Worm (Caenorhabditis elegans) whole organism, L4 larva: ENCODE data around the gene T27E4.1.

Experiments used
- F10B5.3 ChIP-seq: sonication (generic microtip); optimal IDR thresholded peaks from 2 replicates; lab custom pipeline; 2016; ENCODE audit warnings: mild to moderate bottlenecking, missing genetic modification characterization, missing compliant biosample characterization
- F26F4.8 ChIP-seq: fragments of 200-800 bp; sonication (Bioruptor generic); conservative IDR thresholded peaks from 2 replicates; pipeline ENCODE4 v1.3.6; 2022; ENCODE audit warnings: missing genetic modification characterization, missing compliant biosample characterization
- F49E8.2 ChIP-seq: sonication (generic microtip); optimal IDR thresholded peaks from 2 replicates; lab custom pipeline; 2016; ENCODE audit warnings: missing compliant biosample characterization, mild to moderate bottlenecking, missing genetic modification characterization, borderline replicate concordance
- T26A8.4 ChIP-seq: fragments of 200-800 bp; sonication (Bioruptor generic); IDR thresholded peaks from 2 replicates; pipeline ENCODE4 v1.3.6; 2022; ENCODE audit warnings: missing genetic modification characterization, missing compliant biosample characterization
- Y105C5A.15 ChIP-seq: fragments of 200-800 bp; sonication (Bioruptor generic); IDR thresholded peaks from 2 replicates; pipeline ENCODE4 v1.3.6; 2022; ENCODE audit warnings: missing genetic modification characterization, missing compliant biosample characterization
- Y48G9A.11 ChIP-seq: fragments of 200-800 bp; sonication (Bioruptor generic); IDR thresholded peaks from 2 replicates; pipeline ENCODE4 v1.3.6; 2022; ENCODE audit warnings: missing genetic modification reagents, missing genetic modification characterization, missing compliant biosample characterization
- Y75B8A.6 ChIP-seq: fragments of 200-800 bp; sonication (Bioruptor generic); IDR thresholded peaks from 2 replicates; pipeline ENCODE4 v1.3.6; 2022; ENCODE audit warnings: missing genetic modification reagents, missing genetic modification characterization, missing compliant biosample characterization
- ZK546.5 ChIP-seq, 2 experiments: sonication (generic microtip); optimal IDR thresholded peaks; 2 replicates each; lab custom pipeline; 2017; ENCODE audit warnings: missing biosample characterization in 2 of 2, missing genetic modification characterization in 2 of 2
- aly-2 ChIP-seq: sonication (generic microtip); optimal IDR thresholded peaks from 2 replicates; lab custom pipeline; 2018; ENCODE audit warnings: missing biosample characterization, missing genetic modification characterization
- ama-1 ChIP-seq: fragments of 150-350 bp; optimal IDR thresholded peaks from 2 replicates; lab custom pipeline; 2014; ENCODE audit warnings: inconsistent platforms, mixed read lengths
- attf-4 ChIP-seq: sonication (generic microtip); optimal IDR thresholded peaks from 3 replicates; lab custom pipeline; 2017; ENCODE audit warnings: missing biosample characterization, missing genetic modification characterization
- ceh-44 ChIP-seq: fragments of 200-800 bp; sonication (Bioruptor generic); IDR thresholded peaks from 2 replicates; pipeline ENCODE4 v1.3.6; 2022; ENCODE audit warnings: missing genetic modification reagents, missing genetic modification characterization, missing compliant biosample characterization
- dmd-9 ChIP-seq: fragments of 200-800 bp; sonication (Bioruptor generic); IDR thresholded peaks from 2 replicates; pipeline ENCODE4 v1.3.6; 2022; ENCODE audit warnings: missing genetic modification reagents, missing genetic modification characterization, missing compliant biosample characterization
- hif-1 ChIP-seq, 2 experiments: sonication (generic microtip); optimal IDR thresholded peaks; 2 replicates each; lab custom pipeline; 2016 to 2017; ENCODE audit warnings: missing compliant biosample characterization in 2 of 2, missing genetic modification characterization in 2 of 2, missing genetic modification reagents in 2 of 2, missing genotype in 2 of 2, mild to moderate bottlenecking in 1 of 2
- hlh-30 ChIP-seq: sonication (generic microtip); optimal IDR thresholded peaks from 2 replicates; lab custom pipeline; 2017; ENCODE audit warnings: antibody characterized with exemption, mild to moderate bottlenecking, missing genetic modification characterization, missing compliant biosample characterization; ENCODE audit not compliant: insufficient read depth
- jun-1 ChIP-seq: fragments of 150-350 bp; optimal IDR thresholded peaks from 2 replicates; lab custom pipeline; 2014; ENCODE audit warnings: missing biosample characterization, missing genetic modification reagents, missing genetic modification characterization
- lin-13 ChIP-seq: fragments of 150-350 bp; optimal IDR thresholded peaks from 2 replicates; lab custom pipeline; 2014; ENCODE audit warnings: missing biosample characterization, missing genetic modification reagents, missing genetic modification characterization
- lin-38 ChIP-seq: fragments of 200-800 bp; sonication (Bioruptor generic); IDR thresholded peaks from 2 replicates; pipeline ENCODE4 v1.3.6; 2022; ENCODE audit warnings: missing genetic modification reagents, missing genetic modification characterization, missing compliant biosample characterization
- lin-39 ChIP-seq: fragments of 150-350 bp; optimal IDR thresholded peaks from 2 replicates; lab custom pipeline; 2014; ENCODE audit warnings: missing biosample characterization, missing genetic modification reagents, missing genetic modification characterization
- lir-3 ChIP-seq: sonication (generic microtip); optimal IDR thresholded peaks from 2 replicates; lab custom pipeline; 2016; ENCODE audit warnings: mild to moderate bottlenecking, missing genetic modification characterization, missing compliant biosample characterization
- madf-5 ChIP-seq, 2 experiments: fragments of 200-800 bp; sonication (Bioruptor generic); IDR thresholded peaks; 2 replicates each; pipeline ENCODE4 v1.3.6; 2022; ENCODE audit warnings: missing compliant biosample characterization in 2 of 2, missing genetic modification characterization in 2 of 2
- mdt-29 ChIP-seq: fragments of 200-800 bp; sonication (Bioruptor generic); IDR thresholded peaks from 2 replicates; pipeline ENCODE4 v1.3.6; 2022; ENCODE audit warnings: missing genetic modification reagents, missing genetic modification characterization, missing compliant biosample characterization
- mxl-2 ChIP-seq: fragments of 200-800 bp; sonication (Bioruptor generic); conservative IDR thresholded peaks from 2 replicates; pipeline ENCODE4 v1.3.6; 2022; ENCODE audit warnings: missing genetic modification reagents, missing genetic modification characterization, missing compliant biosample characterization
- nhr-10 ChIP-seq: fragments of 150-350 bp; optimal IDR thresholded peaks from 2 replicates; lab custom pipeline; 2014; ENCODE audit warnings: missing biosample characterization, missing genetic modification characterization
- nhr-11 ChIP-seq: fragments of 150-350 bp; optimal IDR thresholded peaks from 2 replicates; lab custom pipeline; 2014; ENCODE audit warnings: missing biosample characterization, missing genetic modification characterization
- nhr-41 ChIP-seq: fragments of 200-800 bp; sonication (Bioruptor generic); IDR thresholded peaks from 2 replicates; pipeline ENCODE4 v1.3.6; 2022; ENCODE audit warnings: missing genetic modification reagents, missing genetic modification characterization, missing compliant biosample characterization
- nhr-42 ChIP-seq: fragments of 200-800 bp; sonication (Bioruptor generic); IDR thresholded peaks from 2 replicates; pipeline ENCODE4 v1.3.6; 2022; ENCODE audit warnings: missing genetic modification characterization, missing compliant biosample characterization
- nhr-6 ChIP-seq: fragments of 150-350 bp; optimal IDR thresholded peaks from 2 replicates; lab custom pipeline; 2014; ENCODE audit warnings: missing biosample characterization, missing genetic modification characterization
- saeg-2 ChIP-seq: fragments of 200-800 bp; sonication (Bioruptor generic); IDR thresholded peaks from 2 replicates; pipeline ENCODE4 v1.3.6; 2022; ENCODE audit warnings: missing genetic modification reagents, missing genetic modification characterization, missing compliant biosample characterization
- spr-1 ChIP-seq: sonication (generic microtip); optimal IDR thresholded peaks from 2 replicates; lab custom pipeline; 2016; ENCODE audit warnings: mild to moderate bottlenecking, missing genetic modification characterization, missing compliant biosample characterization
- spr-3 ChIP-seq: fragments of 200-800 bp; sonication (Bioruptor generic); optimal IDR thresholded peaks from 2 replicates; lab custom pipeline; 2018; ENCODE audit warnings: mild to moderate bottlenecking, missing genetic modification characterization, missing compliant biosample characterization
- tra-1 ChIP-seq: fragments of 200-800 bp; sonication (Bioruptor generic); IDR thresholded peaks from 2 replicates; pipeline ENCODE4 v1.3.6; 2022; ENCODE audit warnings: missing genetic modification reagents, missing genetic modification characterization, missing compliant biosample characterization
- unc-39 ChIP-seq: sonication (generic microtip); optimal IDR thresholded peaks from 2 replicates; lab custom pipeline; 2017; ENCODE audit warnings: missing biosample characterization, missing genetic modification characterization
- zag-1 ChIP-seq: fragments of 150-350 bp; optimal IDR thresholded peaks from 2 replicates; lab custom pipeline; 2014; ENCODE audit warnings: missing biosample characterization, missing genetic modification characterization
- zfp-2 ChIP-seq: sonication (generic microtip); optimal IDR thresholded peaks from 2 replicates; lab custom pipeline; 2016; ENCODE audit warnings: mild to moderate bottlenecking, missing genetic modification characterization, missing compliant biosample characterization
- zip-11 ChIP-seq: fragments of 200-800 bp; sonication (Bioruptor generic); IDR thresholded peaks from 2 replicates; pipeline ENCODE4 v1.3.6; 2022; ENCODE audit warnings: missing genetic modification characterization, missing compliant biosample characterization
- zip-2 ChIP-seq: fragments of 150-350 bp; optimal IDR thresholded peaks from 2 replicates; lab custom pipeline; 2014; ENCODE audit warnings: missing biosample characterization, missing genetic modification characterization

Gene T27E4.1

ce11 chrV:9058627-9059026 is 33.5 kb upstream of the T27E4.1 start, which contains the start of gene C25E10.11:
Gene C25E10.11 (minus strand): TSS chrV:9058727.
- TF ChIP-seq dmd-9 (GFP tag; lab: Robert Waterston, UW) (no peak), attf-4 (tag; lab: Kevin White, UChicago) (no peak), zfp-2 (tag; lab: Kevin White, UChicago) (no peak)

ce11 chrV:9059468-9059867 is 32.7 kb upstream of the T27E4.1 start, which contains the start of the genes C25E10.16 and C25E10.13:
Gene C25E10.16 (minus strand): TSS chrV:9059568.
Gene C25E10.13 (plus strand): TSS chrV:9059723.
- TF ChIP-seq ama-1 (lab: Kevin White, UChicago): no peak
- no peak for TF ChIP-seq aly-2 (tag; lab: Kevin White, UChicago)
- TF ChIP-seq spr-3 (GFP tag; lab: Kevin White, UChicago): no peak
- TF ChIP-seq F49E8.2 (tag; lab: Kevin White, UChicago): no peak
- no peak for TF ChIP-seq lin-38 (GFP tag; lab: Robert Waterston, UW)
- TF ChIP-seq Y75B8A.6: no peak
- TF ChIP-seq Y48G9A.11 (GFP tag; lab: Robert Waterston, UW): no peak
- no peak for TF ChIP-seq nhr-42
- no peak for TF ChIP-seq saeg-2 (GFP tag; lab: Robert Waterston, UW)
- no peak for TF ChIP-seq nhr-11 (tag; lab: Kevin White, UChicago)
- TF ChIP-seq nhr-10 (tag; lab: Kevin White, UChicago): no peak
- no peak for TF ChIP-seq attf-4 (tag; lab: Kevin White, UChicago)
- no peak for TF ChIP-seq hif-1 (tag; optimal IDR thresholded peaks at IDR 0.05; lab: Kevin White, UChicago)
- TF ChIP-seq tra-1 (GFP tag; lab: Robert Waterston, UW): no peak
- TF ChIP-seq, all 104 proteins: peak for 0

ce11 chrV:9062341-9062740 is 29.8 kb upstream of the T27E4.1 start, which contains the start of gene C25E10.12:
Gene C25E10.12 (minus strand): TSS chrV:9062441.
- TF ChIP-seq unc-39 (tag; lab: Kevin White, UChicago): no peak
- no peak for TF ChIP-seq ama-1 (lab: Kevin White, UChicago)
- TF ChIP-seq lin-39 (tag; lab: Kevin White, UChicago): no peak
- no peak for TF ChIP-seq jun-1 (tag; lab: Kevin White, UChicago)
- no peak for TF ChIP-seq mxl-2
- no peak for TF ChIP-seq nhr-10 (tag; lab: Kevin White, UChicago)
- no peak for TF ChIP-seq T26A8.4 (GFP tag; lab: Robert Waterston, UW)
- TF ChIP-seq nhr-41: no peak
- no peak for TF ChIP-seq Y105C5A.15 (GFP tag; lab: Robert Waterston, UW)
- TF ChIP-seq Y75B8A.6: no peak
- no peak for TF ChIP-seq spr-1 (tag; lab: Kevin White, UChicago)
- TF ChIP-seq mdt-29 (GFP tag; lab: Robert Waterston, UW): no peak
- no peak for TF ChIP-seq ceh-44 (GFP tag; lab: Robert Waterston, UW)
- TF ChIP-seq nhr-11 (tag; lab: Kevin White, UChicago): no peak
- no peak for TF ChIP-seq zip-2 (tag; lab: Kevin White, UChicago)
- TF ChIP-seq F10B5.3 (tag; lab: Kevin White, UChicago): no peak
- no peak for TF ChIP-seq lin-13
- TF ChIP-seq nhr-6 (tag; lab: Kevin White, UChicago): no peak
- TF ChIP-seq tra-1 (GFP tag; lab: Robert Waterston, UW): no peak

DNA sequence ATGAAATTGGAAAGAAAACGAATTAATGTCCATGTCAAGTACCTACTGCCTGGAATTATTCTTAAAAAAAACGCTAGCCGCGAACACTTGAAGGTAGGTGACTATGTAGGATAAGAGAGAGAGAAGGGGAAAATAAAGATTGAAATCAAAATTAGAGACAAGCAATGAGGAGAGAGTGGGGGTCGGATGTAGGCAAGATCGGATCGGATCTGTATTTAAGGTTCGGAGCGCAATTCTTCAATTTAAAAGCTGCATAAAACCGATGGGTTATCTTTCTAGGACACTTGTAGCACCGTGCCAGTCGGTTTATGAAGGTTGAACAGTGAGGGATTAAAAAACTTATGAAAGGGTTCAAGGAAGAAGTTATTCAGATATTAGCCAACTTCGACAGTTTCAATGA is 29.0 kb upstream of the T27E4.1 start:
- TF ChIP-seq F26F4.8 (GFP tag; lab: Robert Waterston, UW) (no peak), madf-5 (GFP tag; IDR thresholded peaks at IDR 0.05; lab: Robert Waterston, UW) (no peak), zag-1 (tag; lab: Kevin White, UChicago) (no peak), zip-11 (GFP tag; lab: Robert Waterston, UW) (no peak), ZK546.5 (tag; optimal IDR thresholded peaks at IDR 0.05; lab: Kevin White, UChicago) (no peak), hlh-30 (tag; lab: Kevin White, UChicago) (no peak), lir-3 (tag; lab: Kevin White, UChicago) (no peak)
- TF ChIP-seq, all 104 proteins: peak for 0
